Worm (Caenorhabditis elegans): ENCODE data around the gene sma-2.

- no peak for TF ChIP-seq nhr-12 (tag; optimal IDR thresholded peaks at IDR 0.05)
- TF ChIP-seq pha-4 (tag; optimal IDR thresholded peaks at IDR 0.05), result no peak
- no peak for TF ChIP-seq nhr-77 (tag; optimal IDR thresholded peaks at IDR 0.05)
- no peak for TF ChIP-seq mdl-1 (tag; optimal IDR thresholded peaks at IDR 0.05)
- TF ChIP-seq nhr-11 (tag; optimal IDR thresholded peaks at IDR 0.05), result no peak
- no peak for TF ChIP-seq nhr-25 (tag; optimal IDR thresholded peaks at IDR 0.05)
These were observed 1.1 kb downstream of the sma-2 start, which contains the start of gene ugtp-1 for ce11 chrIII:8750606-8751005.
